Fruit fly (Drosophila melanogaster) whole organism: ENCODE measurements around the gene CG8560.

Source experiments
- EcR ChIP-seq, 2 experiments: fragments of >200 bp; optimal IDR thresholded peaks; 2 replicates each; lab custom pipeline; 2017; ENCODE audit warnings: missing biosample characterization in 2 of 2, missing genetic modification characterization in 2 of 2, missing genetic modification reagents in 2 of 2
- psq ChIP-seq: fragments of >200 bp; optimal IDR thresholded peaks from 2 replicates; lab custom pipeline; 2017
- usp ChIP-seq: fragments of >200 bp; optimal IDR thresholded peaks from 2 replicates; lab custom pipeline; 2017; ENCODE audit warnings: missing biosample characterization, missing genetic modification characterization, mixed read lengths

dm6 chr3L:7439305-7439704 is 35.3 kb upstream of the CG8560 start, which contains the start of gene sphinx1:
- TF ChIP-seq usp (GFP tag; lab: Kevin White, UChicago) (no peak), psq (lab: Kevin White, UChicago) (no peak), EcR (GFP tag; optimal IDR thresholded peaks at IDR 0.05; lab: Kevin White, UChicago) (no peak)
